Fruit fly (Drosophila melanogaster) whole organism, embryonic: Measurements from ENCODE around the gene CG11970.

Source experiments
- B-H2 ChIP-seq: fragments of 200-800 bp; sonication (Bioruptor generic); optimal IDR thresholded peaks from 2 replicates; lab custom pipeline; 2018; ENCODE audit warnings: missing biosample characterization, mild to moderate bottlenecking, missing genetic modification characterization
- CG10654 ChIP-seq: fragments of 200-800 bp; sonication (Bioruptor generic); optimal IDR thresholded peaks from 2 replicates; lab custom pipeline; 2016; ENCODE audit warnings: missing biosample characterization, missing genetic modification characterization
- CG11723 ChIP-seq: fragments of 200-800 bp; sonication (Bioruptor generic); optimal IDR thresholded peaks from 2 replicates; lab custom pipeline; 2017; ENCODE audit warnings: missing biosample characterization, mild to moderate bottlenecking, missing genetic modification characterization
- CG12155 ChIP-seq: fragments of 200-800 bp; sonication (Bioruptor generic); optimal IDR thresholded peaks from 3 replicates; lab custom pipeline; 2016; ENCODE audit warnings: missing biosample characterization, missing genetic modification characterization
- CG14710 ChIP-seq: fragments of 200-800 bp; sonication (Bioruptor generic); optimal IDR thresholded peaks from 3 replicates; lab custom pipeline; 2019; ENCODE audit warnings: missing biosample characterization, mild to moderate bottlenecking, missing genetic modification characterization, moderate library complexity
- CG1603 ChIP-seq: fragments of 200-800 bp; sonication (Bioruptor generic); optimal IDR thresholded peaks from 2 replicates; lab custom pipeline; 2019; ENCODE audit warnings: missing biosample characterization, mild to moderate bottlenecking, missing genetic modification characterization, moderate library complexity
- CG2116 ChIP-seq: fragments of 200-800 bp; sonication (Bioruptor generic); optimal IDR thresholded peaks from 3 replicates; lab custom pipeline; 2018; ENCODE audit warnings: missing biosample characterization, mild to moderate bottlenecking, missing genetic modification characterization
- CG3163 ChIP-seq: fragments of 200-800 bp; sonication (Bioruptor generic); optimal IDR thresholded peaks from 3 replicates; lab custom pipeline; 2016; ENCODE audit warnings: missing biosample characterization, missing genetic modification characterization
- CG6175 ChIP-seq: fragments of 200-800 bp; sonication (Bioruptor generic); IDR thresholded peaks from 3 replicates; pipeline ENCODE4 v1.3.6; 2022; ENCODE audit warnings: missing biosample characterization, missing genetic modification characterization
- CG6683 ChIP-seq: fragments of 200-800 bp; sonication (Bioruptor generic); optimal IDR thresholded peaks from 2 replicates; lab custom pipeline; 2017; ENCODE audit warnings: missing biosample characterization, mild to moderate bottlenecking, missing genetic modification characterization, missing genetic modification reagents
- CG7357 ChIP-seq: fragments of 200-800 bp; sonication (Bioruptor generic); IDR thresholded peaks from 3 replicates; pipeline ENCODE4 v1.3.6; 2022; ENCODE audit warnings: missing biosample characterization, missing genetic modification characterization
- CG9215 ChIP-seq: fragments of 200-800 bp; sonication (Bioruptor generic); IDR thresholded peaks from 2 replicates; pipeline ENCODE4 v1.3.6; 2022; ENCODE audit warnings: missing biosample characterization, missing genetic modification characterization
- CG9437 ChIP-seq: fragments of 200-800 bp; sonication (Bioruptor generic); optimal IDR thresholded peaks from 2 replicates; lab custom pipeline; 2018; ENCODE audit warnings: missing biosample characterization, mild to moderate bottlenecking, missing genetic modification characterization
- CG9609 ChIP-seq: fragments of 200-800 bp; sonication (Bioruptor generic); optimal IDR thresholded peaks from 3 replicates; lab custom pipeline; 2016; ENCODE audit warnings: missing biosample characterization, missing genetic modification characterization
- CG9797 ChIP-seq: fragments of 200-800 bp; sonication (Bioruptor generic); optimal IDR thresholded peaks from 3 replicates; lab custom pipeline; 2018; ENCODE audit warnings: missing biosample characterization, mild to moderate bottlenecking, missing genetic modification characterization
- CG9932 ChIP-seq: fragments of 200-800 bp; sonication (Bioruptor generic); IDR thresholded peaks from 2 replicates; pipeline ENCODE4 v1.3.6; 2022; ENCODE audit warnings: missing biosample characterization, missing genetic modification characterization
- CTCF ChIP-seq: fragments of 200-800 bp; sonication (Bioruptor generic); optimal IDR thresholded peaks from 2 replicates; lab custom pipeline; 2017; ENCODE audit warnings: missing biosample characterization, mild to moderate bottlenecking, missing genetic modification characterization, moderate library complexity
- CoRest ChIP-seq: fragments of 200-800 bp; sonication (Bioruptor generic); optimal IDR thresholded peaks from 3 replicates; lab custom pipeline; 2018; ENCODE audit warnings: missing biosample characterization, mild to moderate bottlenecking, missing genetic modification characterization, moderate library complexity
- CrebB ChIP-seq: fragments of 200-800 bp; sonication (Bioruptor generic); optimal IDR thresholded peaks from 3 replicates; lab custom pipeline; 2018; ENCODE audit warnings: missing biosample characterization, mild to moderate bottlenecking, missing genetic modification characterization
- Dek ChIP-seq: fragments of 200-800 bp; sonication (Bioruptor generic); optimal IDR thresholded peaks from 3 replicates; lab custom pipeline; 2019; ENCODE audit warnings: missing biosample characterization, mild to moderate bottlenecking, missing genetic modification characterization, moderate library complexity
- Drgx ChIP-seq: fragments of 200-800 bp; sonication (Bioruptor generic); IDR thresholded peaks from 2 replicates; pipeline ENCODE4 v1.3.6; 2022; ENCODE audit warnings: missing biosample characterization, missing genetic modification characterization
- HmgZ ChIP-seq: fragments of 200-800 bp; sonication (Bioruptor generic); optimal IDR thresholded peaks from 2 replicates; lab custom pipeline; 2018; ENCODE audit warnings: missing biosample characterization, mild to moderate bottlenecking, missing genetic modification characterization
- Hr39 ChIP-seq: fragments of >200 bp; optimal IDR thresholded peaks from 2 replicates; lab custom pipeline; 2017
- Lim3 ChIP-seq: fragments of 200-800 bp; sonication (Bioruptor generic); IDR thresholded peaks from 2 replicates; pipeline ENCODE4 v1.3.6; 2022; ENCODE audit warnings: missing biosample characterization, missing genetic modification characterization
- Med ChIP-seq: fragments of 200-800 bp; sonication (Bioruptor generic); peaks from one replicate; lab custom pipeline; 2016; ENCODE audit warnings: missing biosample characterization, missing genetic modification characterization, mild to moderate bottlenecking, inconsistent platforms, moderate library complexity
- Myb ChIP-seq: fragments of 200-800 bp; sonication (Bioruptor generic); optimal IDR thresholded peaks from 2 replicates; lab custom pipeline; 2016; ENCODE audit warnings: missing biosample characterization, missing genetic modification characterization
- Pdp1 ChIP-seq, 2 experiments: fragments of 200-800 bp; sonication (Bioruptor generic); optimal IDR thresholded peaks; 3 replicates each; lab custom pipeline; 2016; ENCODE audit warnings: missing biosample characterization in 2 of 2, missing genetic modification characterization in 2 of 2, mild to moderate bottlenecking in 1 of 2, moderate library complexity in 1 of 2
- Rx ChIP-seq: fragments of 200-800 bp; sonication (Bioruptor generic); IDR thresholded peaks from 2 replicates; pipeline ENCODE4 v1.3.6; 2022; ENCODE audit warnings: missing biosample characterization, missing genetic modification characterization
- Sry-δ ChIP-seq: fragments of 200-800 bp; sonication (Bioruptor generic); optimal IDR thresholded peaks from 2 replicates; lab custom pipeline; 2016; ENCODE audit warnings: missing biosample characterization, missing genetic modification characterization
- Stat92E ChIP-seq, 3 experiments: fragments of >200 bp in 2 of 3; fragments of 200-800 bp in 1 of 3; sonication (Bioruptor generic) in 1 of 3; optimal IDR thresholded peaks; 2 replicates each; lab custom pipeline; 2017 to 2019; ENCODE audit warnings: missing biosample characterization in 3 of 3, missing genetic modification characterization in 3 of 3, mild to moderate bottlenecking in 1 of 3, moderate library complexity in 1 of 3
- Usf ChIP-seq: fragments of 200-800 bp; sonication (Bioruptor generic); optimal IDR thresholded peaks from 2 replicates; lab custom pipeline; 2017; ENCODE audit warnings: missing genotype, missing biosample characterization, missing genetic modification characterization
- YL-1 ChIP-seq: fragments of 200-800 bp; sonication (Bioruptor generic); optimal IDR thresholded peaks from 3 replicates; lab custom pipeline; 2017; ENCODE audit warnings: missing biosample characterization, mild to moderate bottlenecking, missing genetic modification characterization
- ac ChIP-seq: fragments of 200-800 bp; sonication (Bioruptor generic); optimal IDR thresholded peaks from 3 replicates; lab custom pipeline; 2017; ENCODE audit warnings: missing biosample characterization, mild to moderate bottlenecking, missing genetic modification characterization
- crp ChIP-seq, 2 experiments: fragments of 200-800 bp; sonication (Bioruptor generic); optimal IDR thresholded peaks; 2 replicates in 1 of 2; 3 replicates in 1 of 2; lab custom pipeline; 2017; ENCODE audit warnings: missing biosample characterization in 2 of 2, missing genetic modification characterization in 2 of 2, mild to moderate bottlenecking in 1 of 2, moderate library complexity in 1 of 2
- lbe ChIP-seq: fragments of 200-800 bp; sonication (Bioruptor generic); optimal IDR thresholded peaks from 2 replicates; lab custom pipeline; 2016; ENCODE audit warnings: missing biosample characterization, mild to moderate bottlenecking, missing genetic modification characterization
- pzg ChIP-seq: fragments of 200-800 bp; sonication (Bioruptor generic); optimal IDR thresholded peaks from 3 replicates; lab custom pipeline; 2018; ENCODE audit warnings: missing biosample characterization, mild to moderate bottlenecking, missing genetic modification characterization, moderate library complexity
- sd ChIP-seq: fragments of 200-800 bp; sonication (Bioruptor generic); optimal IDR thresholded peaks from 3 replicates; lab custom pipeline; 2018; ENCODE audit warnings: missing biosample characterization, mild to moderate bottlenecking, missing genetic modification characterization, moderate library complexity
- sens ChIP-seq: fragments of 200-800 bp; sonication (Bioruptor generic); peaks from one replicate; lab custom pipeline; 2016; ENCODE audit warnings: missing biosample characterization, missing genetic modification characterization
- tna ChIP-seq: fragments of 200-800 bp; sonication (Bioruptor generic); IDR thresholded peaks from 2 replicates; pipeline ENCODE4 v1.3.6; 2022; ENCODE audit warnings: missing biosample characterization, missing genetic modification characterization; ENCODE audit not compliant: partially characterized antibody
- trem ChIP-seq: fragments of 200-800 bp; optimal IDR thresholded peaks from 3 replicates; lab custom pipeline; 2019; ENCODE audit warnings: missing biosample characterization, mild to moderate bottlenecking, missing genetic modification characterization, moderate library complexity

CG11970 gene

DNA sequence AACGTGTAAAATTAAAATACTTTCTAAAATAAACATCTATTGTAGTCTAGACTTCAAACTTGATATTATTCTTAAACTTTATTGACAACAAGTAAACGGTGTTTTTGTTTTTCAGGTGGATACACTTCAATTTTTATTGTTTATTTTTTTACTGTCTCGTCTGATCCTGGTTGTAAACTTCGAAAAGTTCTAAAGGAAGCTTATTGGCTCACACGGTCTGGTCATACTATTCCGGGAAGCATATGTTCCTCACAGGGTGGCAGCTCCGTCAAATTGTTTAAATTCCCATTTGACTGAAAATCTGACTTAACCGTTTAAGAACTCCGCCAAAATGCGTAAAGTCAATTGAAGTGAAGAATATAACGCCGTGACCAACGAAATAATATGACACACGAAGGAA, 23.7 kb downstream of the CG11970 start, which contains the start of gene CG11983 (continued):
- TF ChIP-seq CG12155 (GFP tag; lab: Kevin White, UChicago) (peak; percentile 24), CG3163 (GFP tag; lab: Kevin White, UChicago) (no peak), ac (GFP tag; lab: Kevin White, UChicago) (no peak), Hr39 (lab: Kevin White, UChicago) (no peak), CG6683 (GFP tag; lab: Kevin White, UChicago) (no peak), CG9215 (GFP tag; lab: Robert Waterston, UW) (no peak), Sry-δ (GFP tag; lab: Kevin White, UChicago) (peak; percentile 37), CG14710 (tag; lab: Kevin White, UChicago) (peak; percentile 40), Rx (no peak), Lim3 (no peak), CG11723 (GFP tag; lab: Kevin White, UChicago) (no peak), crp (GFP tag; optimal IDR thresholded peaks at IDR 0.05; lab: Kevin White, UChicago) (peak in 1 of 2 experiments; percentile 80), CTCF (peak; percentile 55), trem (tag; lab: Kevin White, UChicago) (peak; percentile 73), lbe (GFP tag; lab: Kevin White, UChicago) (no peak), CoRest (tag; lab: Kevin White, UChicago) (peak; percentile 48), CG9437 (no peak), Myb (peak; percentile 95), Pdp1 (GFP tag; optimal IDR thresholded peaks at IDR 0.05; lab: Kevin White, UChicago) (peak in 1 of 2 experiments; percentile 6), CrebB (tag; lab: Kevin White, UChicago) (no peak), CG7357 (GFP tag; lab: Robert Waterston, UW) (no peak), Usf (no peak), CG9797 (GFP tag; lab: Kevin White, UChicago) (peak; percentile 66), CG1603 (tag; lab: Kevin White, UChicago) (peak; percentile 56), sd (tag; lab: Kevin White, UChicago) (peak; percentile 70), sens (GFP tag; lab: Kevin White, UChicago) (peak; percentile 15), YL-1 (GFP tag; lab: Kevin White, UChicago) (peak; percentile 8), Stat92E (GFP tag; optimal IDR thresholded peaks at IDR 0.05; lab: Kevin White, UChicago) (peak in 1 of 3 experiments; percentile 79), CG10654 (GFP tag; lab: Kevin White, UChicago) (no peak), pzg (GFP tag; lab: Kevin White, UChicago) (peak; percentile 83), CG9932 (GFP tag; lab: Robert Waterston, UW) (no peak), CG2116 (peak; percentile 31), CG6175 (no peak), Dek (tag; lab: Kevin White, UChicago) (peak; percentile 29)

DNA sequence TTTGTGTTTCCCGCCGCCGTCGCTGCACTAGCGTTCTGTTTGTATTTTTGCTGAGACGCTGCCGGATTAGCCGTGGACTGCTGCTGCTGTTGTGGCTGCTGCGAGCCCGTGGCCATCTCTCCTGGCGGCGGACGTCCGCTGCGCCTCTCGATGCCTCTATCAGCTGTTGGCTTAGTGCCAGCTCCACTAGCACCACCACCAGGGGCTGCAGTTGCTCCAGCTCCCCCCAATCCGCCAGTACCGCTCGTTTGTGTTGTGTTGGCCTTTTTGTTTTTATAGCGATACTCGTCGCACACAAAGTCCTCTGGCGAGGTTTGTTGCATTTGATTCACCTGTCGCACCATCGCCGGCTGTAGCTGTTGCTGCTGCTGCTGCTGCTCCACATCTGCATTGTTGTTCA, 26.2 kb downstream of the CG11970 start:
- TF ChIP-seq HmgZ (no peak), CG9609 (no peak), tna (GFP tag; lab: Robert Waterston, UW) (no peak), Drgx (GFP tag; lab: Robert Waterston, UW) (peak; percentile 39; the same call in 1 of the 2 replicates)

DNA sequence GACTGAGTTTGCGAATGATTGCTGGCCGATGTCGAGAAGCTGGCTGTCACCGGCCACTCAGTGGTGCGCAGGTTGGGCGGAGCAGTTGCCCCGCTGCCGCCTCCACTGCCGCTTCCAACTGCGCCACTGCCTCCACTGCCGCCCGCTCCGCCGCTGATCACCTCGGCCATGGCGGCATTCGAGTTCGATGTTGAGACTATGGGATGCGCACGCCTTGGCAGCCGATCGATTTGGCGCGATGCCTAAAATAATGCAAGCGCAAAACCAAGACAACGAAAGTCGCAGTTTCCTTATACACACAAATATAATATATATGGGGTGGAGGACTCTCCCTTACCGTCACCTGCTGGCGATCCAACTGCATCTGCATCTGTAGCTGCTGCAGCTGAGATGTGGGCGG, 27.2 kb downstream of the CG11970 start:
- TF ChIP-seq Med (GFP tag; lab: Kevin White, UChicago): peak; percentile 7
- no peak for TF ChIP-seq B-H2 (GFP tag; lab: Kevin White, UChicago)
- peak; percentile 17; the same call in 1 of the 2 replicates for TF ChIP-seq Drgx (GFP tag; lab: Robert Waterston, UW)
